In genomic region chr2L:3802818-3803456, dm6 we compare ENCODE assay signal across 1 fruit fly cellular context.
A peak's percentile ranks its signal among the peaks of the same experiment; 100 is the strongest.
TF ChIP-seq lines count a peak whose summit lies in the region.

No protein-coding gene starts in this region.

TF ChIP-seq in whole organism, embryonic, 481 proteins besides CTCF, POLR2A, EP300 and RAD21 (continued from another document and continues in another):
- TF ChIP-seq CG10321 (GFP tag; IDR thresholded peaks at IDR 0.05; lab: Robert Waterston, UW) (peak; percentile 51; the same call in 1 of the 2 replicates), HmgZ (tag; optimal IDR thresholded peaks at IDR 0.05; lab: Kevin White, UChicago) (peak; percentile 81), Gsc (GFP tag; IDR thresholded peaks at IDR 0.05; lab: Robert Waterston, UW) (no peak), Mes4 (GFP tag; optimal IDR thresholded peaks at IDR 0.05; lab: Kevin White, UChicago) (peak; percentile 22), CG15073 (GFP tag; optimal IDR thresholded peaks at IDR 0.05; lab: Kevin White, UChicago) (no peak), zen (tag; optimal IDR thresholded peaks at IDR 0.05; lab: Kevin White, UChicago) (peak; percentile 47), ham (GFP tag; IDR thresholded peaks at IDR 0.05; lab: Robert Waterston, UW) (no peak), CG16863 (GFP tag; optimal IDR thresholded peaks at IDR 0.05; lab: Kevin White, UChicago) (peak; percentile 22), CG16813 (GFP tag; IDR thresholded peaks at IDR 0.05; lab: Robert Waterston, UW; ENCODE audit: partially characterized antibody) (no peak), BEAF-32 (GFP tag; optimal IDR thresholded peaks at IDR 0.05; lab: Kevin White, UChicago) (peak; percentile 35), NC2β (GFP tag; optimal IDR thresholded peaks at IDR 0.05; lab: Kevin White, UChicago) (peak; percentile 45), CG1792 (GFP tag; optimal IDR thresholded peaks at IDR 0.05; lab: Kevin White, UChicago) (peak; percentile 13), CG5180 (GFP tag; optimal IDR thresholded peaks at IDR 0.05; lab: Kevin White, UChicago) (no peak), cato (GFP tag; optimal IDR thresholded peaks at IDR 0.05; lab: Kevin White, UChicago; ENCODE audit: borderline replicate concordance) (peak; percentile 44), CG10565 (GFP tag; optimal IDR thresholded peaks at IDR 0.05; lab: Kevin White, UChicago) (peak; percentile 10), CG5245 (GFP tag; optimal IDR thresholded peaks at IDR 0.05; lab: Kevin White, UChicago) (peak; percentile 38), sens-2 (GFP tag; IDR thresholded peaks at IDR 0.05; lab: Robert Waterston, UW) (peak; percentile 78), abd-A (tag; optimal IDR thresholded peaks at IDR 0.05; lab: Kevin White, UChicago) (no peak), HLH3B (GFP tag; IDR thresholded peaks at IDR 0.05; lab: Robert Waterston, UW) (peak; percentile 63), Hr3 (GFP tag; optimal IDR thresholded peaks at IDR 0.05; lab: Kevin White, UChicago) (peak; percentile 74), CG7271 (tag; optimal IDR thresholded peaks at IDR 0.05; lab: Kevin White, UChicago) (no peak), CG17912 (GFP tag; optimal IDR thresholded peaks at IDR 0.05; lab: Kevin White, UChicago) (no peak), cg (GFP tag; optimal IDR thresholded peaks at IDR 0.05; lab: Kevin White, UChicago) (no peak), CG10979 (tag; optimal IDR thresholded peaks at IDR 0.05; lab: Kevin White, UChicago) (peak; percentile 49), fd3F (GFP tag; optimal IDR thresholded peaks at IDR 0.05; lab: Kevin White, UChicago) (peak; percentile 66), crc (GFP tag; optimal IDR thresholded peaks at IDR 0.05; lab: Kevin White, UChicago) (no peak), nom (GFP tag; optimal IDR thresholded peaks at IDR 0.05; lab: Kevin White, UChicago) (no peak), CG7928 (GFP tag; optimal IDR thresholded peaks at IDR 0.05; lab: Kevin White, UChicago) (peak; percentile 50), CG6854 (GFP tag; optimal IDR thresholded peaks at IDR 0.05; lab: Kevin White, UChicago) (peak; percentile 51), Bteb2 (GFP tag; optimal IDR thresholded peaks at IDR 0.05; lab: Kevin White, UChicago) (peak; percentile 54), CG30403 (GFP tag; optimal IDR thresholded peaks at IDR 0.05; lab: Kevin White, UChicago) (peak; percentile 72), CG15269 (tag; optimal IDR thresholded peaks at IDR 0.05; lab: Kevin White, UChicago) (peak; percentile 27), danr (GFP tag; IDR thresholded peaks at IDR 0.05; lab: Robert Waterston, UW) (no peak), Camta (GFP tag; optimal IDR thresholded peaks at IDR 0.05; lab: Kevin White, UChicago) (peak; percentile 53), CG1832 (GFP tag; optimal IDR thresholded peaks at IDR 0.05; lab: Kevin White, UChicago) (no peak), Oaz (GFP tag; IDR thresholded peaks at IDR 0.05; lab: Robert Waterston, UW) (no peak; the same call in 1 of the 2 replicates), CG31441 (GFP tag; IDR thresholded peaks at IDR 0.05; lab: Robert Waterston, UW) (0 out of 2 replicates have a peak, but pooled peaks have one; percentile 30), sr (GFP tag; IDR thresholded peaks at IDR 0.05; lab: Robert Waterston, UW) (no peak), CG7963 (GFP tag; IDR thresholded peaks at IDR 0.05; lab: Robert Waterston, UW; ENCODE audit: partially characterized antibody) (no peak), vfl (GFP tag; optimal IDR thresholded peaks at IDR 0.05; lab: Kevin White, UChicago) (peak; percentile 51), sisA (GFP tag; IDR thresholded peaks at IDR 0.05; lab: Robert Waterston, UW) (peak; percentile 49), CG15696 (tag; optimal IDR thresholded peaks at IDR 0.05; lab: Kevin White, UChicago) (peak; percentile 34), C15 (GFP tag; IDR thresholded peaks at IDR 0.05; lab: Robert Waterston, UW) (no peak), Max (GFP tag; optimal IDR thresholded peaks at IDR 0.05; lab: Kevin White, UChicago) (peak; percentile 63), ash1 (GFP tag; optimal IDR thresholded peaks at IDR 0.05; lab: Kevin White, UChicago) (no peak), dan (GFP tag; IDR thresholded peaks at IDR 0.05; lab: Robert Waterston, UW) (no peak), CG4617 (GFP tag; optimal IDR thresholded peaks at IDR 0.05; lab: Kevin White, UChicago; ENCODE audit: borderline replicate concordance) (no peak), CG14050 (GFP tag; IDR thresholded peaks at IDR 0.05; lab: Robert Waterston, UW) (peak; percentile 45; the same call in 2 of the 3 replicates), Hr78 (GFP tag; optimal IDR thresholded peaks at IDR 0.05; lab: Kevin White, UChicago) (no peak), ind (GFP tag; optimal IDR thresholded peaks at IDR 0.05; lab: Kevin White, UChicago) (peak; percentile 54), Hmr (GFP tag; optimal IDR thresholded peaks at IDR 0.05; lab: Kevin White, UChicago) (peak; percentile 74), Antp (GFP tag; optimal IDR thresholded peaks at IDR 0.05; lab: Kevin White, UChicago) (peak; percentile 12), Sox100B (GFP tag; optimal IDR thresholded peaks at IDR 0.05; lab: Kevin White, UChicago) (no peak), ap (GFP tag; IDR thresholded peaks at IDR 0.05; lab: Robert Waterston, UW) (peak; percentile 42; the same call in 1 of the 2 replicates), Drgx (GFP tag; IDR thresholded peaks at IDR 0.05; lab: Robert Waterston, UW) (peak; percentile 76), CG9609 (GFP tag; optimal IDR thresholded peaks at IDR 0.05; lab: Kevin White, UChicago) (no peak), CG3065 (GFP tag; optimal IDR thresholded peaks at IDR 0.05; lab: Kevin White, UChicago) (no peak), inv (GFP tag; IDR thresholded peaks at IDR 0.05; lab: Robert Waterston, UW; ENCODE audit: partially characterized antibody) (no peak), CG11695 (GFP tag; IDR thresholded peaks at IDR 0.05; lab: Robert Waterston, UW) (peak; percentile 67), CG1529 (GFP tag; optimal IDR thresholded peaks at IDR 0.05; lab: Kevin White, UChicago) (peak; percentile 26), fru (optimal IDR thresholded peaks at IDR 0.05; lab: Kevin White, UChicago) (no peak), Mrtf (GFP tag; IDR thresholded peaks at IDR 0.05; lab: Robert Waterston, UW) (no peak), NfI (GFP tag; optimal IDR thresholded peaks at IDR 0.05; lab: Kevin White, UChicago) (peak; percentile 71), Adf1 (GFP tag; IDR thresholded peaks at IDR 0.05; lab: Robert Waterston, UW) (0 out of 2 replicates have a peak, but pooled peaks have one; percentile 6), Dll (GFP tag; IDR thresholded peaks at IDR 0.05; lab: Robert Waterston, UW; ENCODE audit: partially characterized antibody) (0 out of 4 replicates have a peak, but pooled peaks have one; percentile 36), CG31388 (GFP tag; optimal IDR thresholded peaks at IDR 0.05; lab: Kevin White, UChicago) (peak; percentile 20), E2f1 (GFP tag; IDR thresholded peaks at IDR 0.05; lab: Robert Waterston, UW) (peak; percentile 37; the same call in 1 of the 2 replicates), MESR4 (GFP tag; optimal IDR thresholded peaks at IDR 0.05; lab: Kevin White, UChicago) (no peak), Xbp1 (GFP tag; optimal IDR thresholded peaks at IDR 0.05; lab: Kevin White, UChicago) (peak; percentile 70), CG12299 (tag; optimal IDR thresholded peaks at IDR 0.05; lab: Kevin White, UChicago) (peak; percentile 70), BtbVII (GFP tag; optimal IDR thresholded peaks at IDR 0.05; lab: Kevin White, UChicago) (peak; percentile 42), CG9215 (GFP tag; IDR thresholded peaks at IDR 0.05; lab: Robert Waterston, UW) (peak; percentile 80), dpn (GFP tag; optimal IDR thresholded peaks at IDR 0.05; lab: Kevin White, UChicago) (peak; percentile 56 to 58), org-1 (GFP tag; optimal IDR thresholded peaks at IDR 0.05; lab: Kevin White, UChicago) (peak; percentile 35), Scr (GFP tag; IDR thresholded peaks at IDR 0.05; lab: Robert Waterston, UW; ENCODE audit: partially characterized antibody) (0 out of 2 replicates have a peak, but pooled peaks have one; percentile 10), jigr1 (GFP tag; IDR thresholded peaks at IDR 0.05; lab: Robert Waterston, UW) (0 out of 3 replicates have a peak, but pooled peaks have one; percentile 49), CG18476 (GFP tag; optimal IDR thresholded peaks at IDR 0.05; lab: Kevin White, UChicago) (peak; percentile 70), Hr51 (GFP tag; optimal IDR thresholded peaks at IDR 0.05; lab: Kevin White, UChicago) (peak in 1 of 2 experiments; percentile 42), pzg (GFP tag; optimal IDR thresholded peaks at IDR 0.05; lab: Kevin White, UChicago) (peak; percentile 8), CG32772 (GFP tag; IDR thresholded peaks at IDR 0.05; lab: Robert Waterston, UW) (0 out of 2 replicates have a peak, but pooled peaks have one; percentile 54), CG10366 (GFP tag; IDR thresholded peaks at IDR 0.05; lab: Robert Waterston, UW) (peak; percentile 61), CG12744 (GFP tag; optimal IDR thresholded peaks at IDR 0.05; lab: Kevin White, UChicago) (peak; percentile 51), Meics (GFP tag; optimal IDR thresholded peaks at IDR 0.05; lab: Kevin White, UChicago) (peak; percentile 20), ase (GFP tag; IDR thresholded peaks at IDR 0.05; lab: Robert Waterston, UW) (peak; percentile 36; the same call in 1 of the 3 replicates), zen2 (GFP tag; IDR thresholded peaks at IDR 0.05; lab: Robert Waterston, UW; ENCODE audit: partially characterized antibody) (no peak), Dbx (GFP tag; IDR thresholded peaks at IDR 0.05; lab: Robert Waterston, UW) (peak; percentile 83), MTF-1 (GFP tag; optimal IDR thresholded peaks at IDR 0.05; lab: Kevin White, UChicago; ENCODE audit: borderline replicate concordance) (peak; percentile 12), eyg (GFP tag; optimal IDR thresholded peaks at IDR 0.05; lab: Kevin White, UChicago) (peak; percentile 46), CG8944 (GFP tag; optimal IDR thresholded peaks at IDR 0.05; lab: Kevin White, UChicago) (peak; percentile 28), CG3407 (GFP tag; optimal IDR thresholded peaks at IDR 0.05; lab: Kevin White, UChicago) (no peak), CG9817 (tag; optimal IDR thresholded peaks at IDR 0.05; lab: Kevin White, UChicago) (peak; percentile 83), Dref (GFP tag; IDR thresholded peaks at IDR 0.05; lab: Robert Waterston, UW) (peak; percentile 21; the same call in 1 of the 2 replicates), CG2712 (tag; optimal IDR thresholded peaks at IDR 0.05; lab: Kevin White, UChicago) (peak; percentile 59), Atf3 (GFP tag; optimal IDR thresholded peaks at IDR 0.05; lab: Kevin White, UChicago) (no peak), Stat92E (GFP tag; optimal IDR thresholded peaks at IDR 0.05; lab: Kevin White, UChicago) (no peak), CG7357 (GFP tag; IDR thresholded peaks at IDR 0.05; lab: Robert Waterston, UW) (peak; percentile 51; the same call in 1 of the 3 replicates), CG11504 (tag; optimal IDR thresholded peaks at IDR 0.05; lab: Kevin White, UChicago) (no peak), lola (GFP tag; optimal IDR thresholded peaks at IDR 0.05; lab: Kevin White, UChicago) (no peak), nmo (GFP tag; optimal IDR thresholded peaks at IDR 0.05; lab: Kevin White, UChicago) (peak; percentile 69), ro (GFP tag; IDR thresholded peaks at IDR 0.05; lab: Robert Waterston, UW) (no peak), E2f2 (GFP tag; IDR thresholded peaks at IDR 0.05; lab: Robert Waterston, UW) (peak; percentile 73), sug (tag; optimal IDR thresholded peaks at IDR 0.05; lab: Kevin White, UChicago) (peak; percentile 52), CG18599 (GFP tag; optimal IDR thresholded peaks at IDR 0.05; lab: Kevin White, UChicago) (peak; percentile 75), br (optimal IDR thresholded peaks at IDR 0.05; lab: Kevin White, UChicago) (no peak), H15 (GFP tag; IDR thresholded peaks at IDR 0.05; lab: Robert Waterston, UW) (peak; percentile 49; the same call in 1 of the 3 replicates), phol (tag; optimal IDR thresholded peaks at IDR 0.05; lab: Kevin White, UChicago) (peak; percentile 58), ttk (GFP tag; IDR thresholded peaks at IDR 0.05; lab: Robert Waterston, UW) (peak; percentile 53; the same call in 1 of the 2 replicates), H2.0 (GFP tag; IDR thresholded peaks at IDR 0.05; lab: Robert Waterston, UW) (peak; percentile 54; the same call in 1 of the 2 replicates), CG3281 (GFP tag; optimal IDR thresholded peaks at IDR 0.05; lab: Kevin White, UChicago) (peak; percentile 25), CG14710 (tag; optimal IDR thresholded peaks at IDR 0.05; lab: Kevin White, UChicago) (peak; percentile 36), D19B (GFP tag; optimal IDR thresholded peaks at IDR 0.05; lab: Kevin White, UChicago) (peak; percentile 70), CG7987 (GFP tag; optimal IDR thresholded peaks at IDR 0.05; lab: Kevin White, UChicago) (no peak), CG2889 (GFP tag; IDR thresholded peaks at IDR 0.05; lab: Robert Waterston, UW) (0 out of 3 replicates have a peak, but pooled peaks have one; percentile 54), insv (GFP tag; optimal IDR thresholded peaks at IDR 0.05; lab: Kevin White, UChicago) (peak in 1 of 2 experiments; percentile 32), CG16815 (GFP tag; optimal IDR thresholded peaks at IDR 0.05; lab: Kevin White, UChicago) (peak; percentile 18), CG10147 (GFP tag; optimal IDR thresholded peaks at IDR 0.05; lab: Kevin White, UChicago) (no peak), Atf-2 (GFP tag; optimal IDR thresholded peaks at IDR 0.05; lab: Kevin White, UChicago) (no peak), Jarid2 (GFP tag; optimal IDR thresholded peaks at IDR 0.05; lab: Kevin White, UChicago) (no peak), CG11398 (GFP tag; optimal IDR thresholded peaks at IDR 0.05; lab: Kevin White, UChicago) (peak; percentile 31), kah (GFP tag; optimal IDR thresholded peaks at IDR 0.05; lab: Kevin White, UChicago) (peak; percentile 27), CG15479 (GFP tag; optimal IDR thresholded peaks at IDR 0.05; lab: Kevin White, UChicago) (no peak), bcd (GFP tag; optimal IDR thresholded peaks at IDR 0.05; lab: Kevin White, UChicago) (peak; percentile 54), pho (GFP tag; optimal IDR thresholded peaks at IDR 0.05; lab: Kevin White, UChicago) (peak; percentile 20), CG6765 (GFP tag; optimal IDR thresholded peaks at IDR 0.05; lab: Kevin White, UChicago) (peak; percentile 46), CG10267 (tag; optimal IDR thresholded peaks at IDR 0.05; lab: Kevin White, UChicago) (peak; percentile 61), Mad (GFP tag; optimal IDR thresholded peaks at IDR 0.05; lab: Kevin White, UChicago) (peak; percentile 10), CG16779 (GFP tag; IDR thresholded peaks at IDR 0.05; lab: Robert Waterston, UW) (0 out of 2 replicates have a peak, but pooled peaks have one; percentile 48), mirr (GFP tag; optimal IDR thresholded peaks at IDR 0.05; lab: Kevin White, UChicago) (peak; percentile 9)
